Worm (Caenorhabditis elegans): Measurements from ENCODE around the gene rcd-1.

The rcd-1 gene

ce11 chrII:3781238-3781637 lies 27.5 kb downstream of the rcd-1 start:
- TF ChIP-seq lin-11 (tag; optimal IDR thresholded peaks at IDR 0.05): no peak
- no peak for TF ChIP-seq unc-3 (GFP tag; conservative IDR thresholded peaks at IDR 0.05)
- no peak for TF ChIP-seq unc-3 (tag; optimal IDR thresholded peaks at IDR 0.05)
- no peak for TF ChIP-seq ceh-31 (tag; optimal IDR thresholded peaks at IDR 0.05)
- no peak for TF ChIP-seq sox-4 (tag; optimal IDR thresholded peaks at IDR 0.05)
- TF ChIP-seq gmeb-2 (tag; optimal IDR thresholded peaks at IDR 0.05): no peak
- TF ChIP-seq hlh-8 (tag; optimal IDR thresholded peaks at IDR 0.05): no peak
- TF ChIP-seq dmd-4 (tag; optimal IDR thresholded peaks at IDR 0.05; ENCODE audit: borderline replicate concordance): no peak
- TF ChIP-seq ceh-6 (GFP tag; optimal IDR thresholded peaks at IDR 0.05): no peak
- TF ChIP-seq T23F11.4 (GFP tag; optimal IDR thresholded peaks at IDR 0.05): no peak

ce11 chrII:3782309-3783000 lies 28.8 kb downstream of the rcd-1 start, which contains the start of gene T24E12.2:
TSS of gene T24E12.2 (plus strand) at chrII:3782950.
- TF ChIP-seq odd-2 (tag; optimal IDR thresholded peaks at IDR 0.05): no peak
- no peak for TF ChIP-seq dmd-4 (tag; optimal IDR thresholded peaks at IDR 0.05; ENCODE audit: borderline replicate concordance)
- TF ChIP-seq ceh-30 (tag; optimal IDR thresholded peaks at IDR 0.05): no peak
- no peak for TF ChIP-seq elt-4 (tag; optimal IDR thresholded peaks at IDR 0.05)
- no peak for TF ChIP-seq pros-1 (tag; optimal IDR thresholded peaks at IDR 0.05)
- TF ChIP-seq unc-86 (tag; optimal IDR thresholded peaks at IDR 0.05): no peak
- no peak for TF ChIP-seq hlh-6 (tag; optimal IDR thresholded peaks at IDR 0.05)
- TF ChIP-seq hlh-15 (tag; optimal IDR thresholded peaks at IDR 0.05): no peak
- TF ChIP-seq hlh-8 (tag; optimal IDR thresholded peaks at IDR 0.05): no peak
- TF ChIP-seq unc-3 (GFP tag; conservative IDR thresholded peaks at IDR 0.05): no peak
- no peak for TF ChIP-seq unc-3 (tag; optimal IDR thresholded peaks at IDR 0.05)
- TF ChIP-seq hlh-13 (GFP tag; optimal IDR thresholded peaks at IDR 0.05): no peak

DNA sequence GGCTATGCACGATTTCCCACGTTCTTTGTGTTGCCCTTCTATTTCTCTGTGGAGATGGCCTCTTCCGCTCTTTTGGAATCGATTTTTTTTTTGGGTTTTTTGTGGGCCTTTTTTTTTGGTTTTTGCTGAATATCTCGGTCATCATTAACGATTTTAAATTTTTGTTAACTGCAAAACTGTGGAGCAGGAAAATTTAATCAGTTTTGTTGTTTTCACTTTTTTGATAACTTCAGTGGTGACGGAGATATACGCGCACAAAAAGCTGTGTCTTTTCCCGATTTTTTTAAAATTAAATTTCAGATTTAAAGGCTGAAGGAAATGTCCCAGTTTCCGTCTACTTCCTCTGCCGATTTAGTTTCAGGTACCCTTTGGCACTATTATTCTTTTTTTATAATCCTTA lies 31.6 kb downstream of the rcd-1 start, which contains the start of gene T24E12.1:
T24E12.1 (plus strand) TSS at position 301 of the 400 bp plus-strand sequence.
- TF ChIP-seq nhr-232 (tag; optimal IDR thresholded peaks at IDR 0.05) (no peak), nfya-1 (tag; optimal IDR thresholded peaks at IDR 0.05) (no peak), npax-4 (tag; optimal IDR thresholded peaks at IDR 0.05) (no peak), mec-3 (tag; optimal IDR thresholded peaks at IDR 0.05; ENCODE audit: borderline replicate concordance) (no peak), madf-2 (tag; optimal IDR thresholded peaks at IDR 0.05) (no peak), ceh-9 (tag; optimal IDR thresholded peaks at IDR 0.05) (no peak), ceh-48 (tag; optimal IDR thresholded peaks at IDR 0.05) (no peak), fkh-6 (tag; optimal IDR thresholded peaks at IDR 0.05) (no peak), pat-9 (tag; optimal IDR thresholded peaks at IDR 0.05) (no peak), hlh-30 (tag; optimal IDR thresholded peaks at IDR 0.05; ENCODE audit: insufficient read depth) (no peak), ets-4 (tag; optimal IDR thresholded peaks at IDR 0.05) (no peak), tbx-7 (tag; optimal IDR thresholded peaks at IDR 0.05) (no peak), pha-4 (tag; optimal IDR thresholded peaks at IDR 0.05) (no peak), ceh-45 (GFP tag; IDR thresholded peaks at IDR 0.05) (no peak), unc-86 (tag; optimal IDR thresholded peaks at IDR 0.05) (no peak), ref-2 (tag; optimal IDR thresholded peaks at IDR 0.05) (no peak), ceh-2 (tag; optimal IDR thresholded peaks at IDR 0.05) (no peak)

ce11 chrII:3785756-3786155 lies 32.1 kb downstream of the rcd-1 start:
- no peak for TF ChIP-seq ceh-2 (tag; optimal IDR thresholded peaks at IDR 0.05)
- TF ChIP-seq ref-2 (tag; optimal IDR thresholded peaks at IDR 0.05): no peak
- TF ChIP-seq C08G9.2 (tag; optimal IDR thresholded peaks at IDR 0.05): no peak
- no peak for TF ChIP-seq nhr-11 (tag; optimal IDR thresholded peaks at IDR 0.05)
- TF ChIP-seq sdc-2 (tag; optimal IDR thresholded peaks at IDR 0.05): no peak
- no peak for TF ChIP-seq ceh-34 (tag; optimal IDR thresholded peaks at IDR 0.05)
- TF ChIP-seq nhr-232 (tag; optimal IDR thresholded peaks at IDR 0.05): no peak
- TF ChIP-seq ama-1 (optimal IDR thresholded peaks at IDR 0.05): no peak
- TF ChIP-seq pag-3 (tag; optimal IDR thresholded peaks at IDR 0.05; ENCODE audit: borderline replicate concordance): no peak
- no peak for TF ChIP-seq lim-6 (tag; optimal IDR thresholded peaks at IDR 0.05)
- TF ChIP-seq ahr-1 (tag; optimal IDR thresholded peaks at IDR 0.05): no peak
